Fruit fly (Drosophila melanogaster) whole organism, embryonic: ENCODE measurements around the gene CG15890.

Experiments
- B-H1 ChIP-seq: fragments of 200-800 bp; sonication (Bioruptor generic); IDR thresholded peaks from 3 replicates; pipeline ENCODE4 v1.3.6; 2022; ENCODE audit warnings: missing biosample characterization, missing genetic modification characterization
- Bdp1 ChIP-seq: fragments of 200-800 bp; sonication (Bioruptor generic); optimal IDR thresholded peaks from 3 replicates; lab custom pipeline; 2016; ENCODE audit warnings: missing biosample characterization, missing genetic modification characterization
- CG18262 ChIP-seq: fragments of 200-800 bp; optimal IDR thresholded peaks from 3 replicates; lab custom pipeline; 2019; ENCODE audit warnings: missing biosample characterization, mild to moderate bottlenecking, missing genetic modification characterization, moderate library complexity
- CG18476 ChIP-seq: fragments of 200-800 bp; sonication (Bioruptor generic); optimal IDR thresholded peaks from 2 replicates; lab custom pipeline; 2016; ENCODE audit warnings: missing biosample characterization, mild to moderate bottlenecking, missing genetic modification characterization
- CG2116 ChIP-seq: fragments of 200-800 bp; sonication (Bioruptor generic); optimal IDR thresholded peaks from 3 replicates; lab custom pipeline; 2018; ENCODE audit warnings: missing biosample characterization, mild to moderate bottlenecking, missing genetic modification characterization
- CG2678 ChIP-seq: fragments of 200-800 bp; sonication (Bioruptor generic); optimal IDR thresholded peaks from 3 replicates; lab custom pipeline; 2019; ENCODE audit warnings: missing biosample characterization, mild to moderate bottlenecking, missing genetic modification characterization, moderate library complexity
- CG7357 ChIP-seq: fragments of 200-800 bp; sonication (Bioruptor generic); IDR thresholded peaks from 3 replicates; pipeline ENCODE4 v1.3.6; 2022; ENCODE audit warnings: missing biosample characterization, missing genetic modification characterization
- CG7556 ChIP-seq: fragments of 200-800 bp; sonication (Bioruptor generic); optimal IDR thresholded peaks from 2 replicates; lab custom pipeline; 2017; ENCODE audit warnings: missing biosample characterization, mild to moderate bottlenecking, missing genetic modification characterization
- HHEX ChIP-seq: fragments of 200-800 bp; sonication (Bioruptor generic); optimal IDR thresholded peaks from 3 replicates; lab custom pipeline; 2017; ENCODE audit warnings: missing biosample characterization, mild to moderate bottlenecking, missing genetic modification characterization, missing genetic modification reagents
- Sin3A ChIP-seq: fragments of >200 bp; optimal IDR thresholded peaks from 2 replicates; lab custom pipeline; 2018
- Sry-β ChIP-seq: fragments of 200-800 bp; sonication (Bioruptor generic); optimal IDR thresholded peaks from 2 replicates; lab custom pipeline; 2018; ENCODE audit warnings: missing biosample characterization, mild to moderate bottlenecking, missing genetic modification characterization, moderate library complexity
- chm ChIP-seq: fragments of 200-800 bp; sonication (Bioruptor generic); IDR thresholded peaks from 2 replicates; pipeline ENCODE4 v1.3.6; 2022; ENCODE audit warnings: missing biosample characterization, missing genetic modification characterization
- inv ChIP-seq: fragments of 200-800 bp; sonication (Bioruptor generic); IDR thresholded peaks from 2 replicates; pipeline ENCODE4 v1.3.6; 2022; ENCODE audit warnings: missing biosample characterization, missing genetic modification characterization; ENCODE audit not compliant: partially characterized antibody
- tin ChIP-seq: fragments of 200-800 bp; sonication (Bioruptor generic); optimal IDR thresholded peaks from 3 replicates; lab custom pipeline; 2016; ENCODE audit warnings: missing biosample characterization, missing genetic modification characterization

dm6 chrX:14810433-14810832, 44.8 kb upstream of the CG15890 start:
- no peak for TF ChIP-seq Sin3A (lab: Kevin White, UChicago)
- TF ChIP-seq CG18262 (tag; lab: Kevin White, UChicago), result peak; percentile 42
- TF ChIP-seq CG18476 (GFP tag; lab: Kevin White, UChicago), result no peak
- no peak for TF ChIP-seq tin (GFP tag; lab: Kevin White, UChicago)
- no peak for TF ChIP-seq CG7556 (GFP tag; lab: Kevin White, UChicago)
- TF ChIP-seq B-H1, result no peak
- TF ChIP-seq CG2678 (tag; lab: Kevin White, UChicago), result peak; percentile 1
- TF ChIP-seq Bdp1 (GFP tag; lab: Kevin White, UChicago), result no peak
- no peak for TF ChIP-seq CG7357 (GFP tag; lab: Robert Waterston, UW)
- TF ChIP-seq CG2116 (GFP tag; lab: Kevin White, UChicago), result no peak
- no peak for TF ChIP-seq chm
- no peak for TF ChIP-seq Sry-β (GFP tag; lab: Kevin White, UChicago)
- TF ChIP-seq inv (GFP tag; lab: Robert Waterston, UW), result no peak
- no peak for TF ChIP-seq HHEX
